Worm (Caenorhabditis elegans): ENCODE data around the gene kbp-3.

Gene kbp-3

ce11 chrII:14349356-14349923 is 40.4 kb downstream of the kbp-3 start, which contains the start of the genes Y54G11A.17, lin-7 and elof-1:
TSS of gene Y54G11A.17 (minus strand) at chrII:14349406.
TSS of gene lin-7 (minus strand) at chrII:14349406.
TSS of gene elof-1 (plus strand) at chrII:14349738.
- TF ChIP-seq nhr-90 (tag; optimal IDR thresholded peaks at IDR 0.05; ENCODE audit: poor library complexity) (peak; percentile 73), nhr-19 (GFP tag; conservative IDR thresholded peaks at IDR 0.05) (peak; percentile 81), snu-23 (GFP tag; optimal IDR thresholded peaks at IDR 0.05) (peak; percentile 93), xbp-1 (tag; optimal IDR thresholded peaks at IDR 0.05) (peak; percentile 85), nhr-77 (tag; optimal IDR thresholded peaks at IDR 0.05) (peak; percentile 97), pax-3 (tag; optimal IDR thresholded peaks at IDR 0.05) (peak; percentile 63), ets-5 (GFP tag; IDR thresholded peaks at IDR 0.05) (no peak), nhr-237 (tag; optimal IDR thresholded peaks at IDR 0.05) (peak; percentile 36), zip-4 (GFP tag; optimal IDR thresholded peaks at IDR 0.05) (peak; percentile 61), nhr-28 (tag; optimal IDR thresholded peaks at IDR 0.05) (no peak), unc-62 (GFP tag; optimal IDR thresholded peaks at IDR 0.05) (no peak), tlp-1 (tag; optimal IDR thresholded peaks at IDR 0.05) (no peak), nhr-20 (tag; optimal IDR thresholded peaks at IDR 0.05) (peak; percentile 81), mep-1 (tag; optimal IDR thresholded peaks at IDR 0.05) (peak; percentile 97), egl-27 (tag; optimal IDR thresholded peaks at IDR 0.05) (no peak), blmp-1 (tag; optimal IDR thresholded peaks at IDR 0.05) (peak; percentile 73), tbx-2 (tag; optimal IDR thresholded peaks at IDR 0.05) (peak; percentile 83), lin-35 (GFP tag; optimal IDR thresholded peaks at IDR 0.05) (peak; percentile 92 to 95), aly-2 (tag; optimal IDR thresholded peaks at IDR 0.05) (peak; percentile 32), ceh-90 (tag; optimal IDR thresholded peaks at IDR 0.05) (peak; percentile 18), lsy-2 (tag; optimal IDR thresholded peaks at IDR 0.05) (peak; percentile 99 to 100), dsc-1 (tag; optimal IDR thresholded peaks at IDR 0.05) (peak; percentile 68), mef-2 (tag; optimal IDR thresholded peaks at IDR 0.05) (peak; percentile 42), efl-3 (GFP tag; optimal IDR thresholded peaks at IDR 0.05) (no peak), C16A3.4 (tag; optimal IDR thresholded peaks at IDR 0.05) (peak; percentile 96), ztf-4 (tag; optimal IDR thresholded peaks at IDR 0.05) (peak; percentile 44), zag-1 (tag; optimal IDR thresholded peaks at IDR 0.05) (no peak), Y116A8C.19 (tag; optimal IDR thresholded peaks at IDR 0.05; ENCODE audit: borderline replicate concordance) (no peak), lin-15B (tag; optimal IDR thresholded peaks at IDR 0.05) (peak; percentile 86), lin-39 (tag; optimal IDR thresholded peaks at IDR 0.05) (peak; percentile 49), isw-1 (GFP tag; IDR thresholded peaks at IDR 0.05) (peak; percentile 84), nhr-12 (tag; optimal IDR thresholded peaks at IDR 0.05) (no peak), ama-1 (optimal IDR thresholded peaks at IDR 0.05) (peak; percentile 63), alr-1 (tag; optimal IDR thresholded peaks at IDR 0.05; ENCODE audit: borderline replicate concordance) (no peak), pqm-1 (tag; optimal IDR thresholded peaks at IDR 0.05) (peak; percentile 14), unc-30 (tag; optimal IDR thresholded peaks at IDR 0.05) (no peak), nhr-47 (tag; optimal IDR thresholded peaks at IDR 0.05) (peak; percentile 89), nhr-76 (tag; optimal IDR thresholded peaks at IDR 0.05) (no peak), lin-13 (GFP tag; optimal IDR thresholded peaks at IDR 0.05) (peak; percentile 86), ceh-8 (GFP tag; optimal IDR thresholded peaks at IDR 0.05) (peak; percentile 25), skn-1 (tag; optimal IDR thresholded peaks at IDR 0.05) (peak; percentile 93), ces-1 (GFP tag; optimal IDR thresholded peaks at IDR 0.05) (no peak), sup-37 (GFP tag; optimal IDR thresholded peaks at IDR 0.05) (no peak), egl-13 (tag; optimal IDR thresholded peaks at IDR 0.05) (peak; percentile 52), hlh-17 (GFP tag; optimal IDR thresholded peaks at IDR 0.05; ENCODE audit: borderline replicate concordance) (no peak), efl-1 (optimal IDR thresholded peaks at IDR 0.05) (peak; percentile 91 to 93), efl-1 (GFP tag; optimal IDR thresholded peaks at IDR 0.05 in 1 of 2) (peak; percentile 88 to 98), fkh-10 (GFP tag; optimal IDR thresholded peaks at IDR 0.05) (peak; percentile 68), fos-1 (tag; optimal IDR thresholded peaks at IDR 0.05) (peak; percentile 86), C34B4.2 (tag; optimal IDR thresholded peaks at IDR 0.05) (no peak), nhr-71 (tag; optimal IDR thresholded peaks at IDR 0.05) (peak; percentile 90), F16B12.6 (tag; optimal IDR thresholded peaks at IDR 0.05) (peak; percentile 99), dpl-1 (GFP tag; optimal IDR thresholded peaks at IDR 0.05) (peak; percentile 90 to 92 (median 90))
